Worm (Caenorhabditis elegans) whole organism, L3 larva: Measurements from ENCODE around the gene pks-1.

Experiments used
- R02D3.7 ChIP-seq: fragments of 150-350 bp; optimal IDR thresholded peaks from 2 replicates; lab custom pipeline; 2014; ENCODE audit warnings: missing biosample characterization, missing genetic modification characterization
- ZK546.5 ChIP-seq: sonication (generic microtip); optimal IDR thresholded peaks from 2 replicates; lab custom pipeline; 2017; ENCODE audit warnings: missing biosample characterization, missing genetic modification characterization
- aly-2 ChIP-seq: fragments of 150-350 bp; optimal IDR thresholded peaks from 2 replicates; lab custom pipeline; 2014; ENCODE audit warnings: missing biosample characterization, missing genetic modification characterization
- ceh-82 ChIP-seq: fragments of 150-350 bp; optimal IDR thresholded peaks from 2 replicates; lab custom pipeline; 2014; ENCODE audit warnings: missing biosample characterization, missing genetic modification characterization
- daf-12 ChIP-seq: fragments of 150-350 bp; optimal IDR thresholded peaks from 2 replicates; lab custom pipeline; 2014; ENCODE audit warnings: missing biosample characterization, missing genetic modification reagents, missing genetic modification characterization
- egl-27 ChIP-seq: sonication (generic microtip); optimal IDR thresholded peaks from 4 replicates; lab custom pipeline; 2017; ENCODE audit warnings: missing biosample characterization, missing genetic modification reagents, missing genetic modification characterization
- elt-1 ChIP-seq: fragments of 150-350 bp; optimal IDR thresholded peaks from 2 replicates; lab custom pipeline; 2014; ENCODE audit warnings: missing biosample characterization, missing genetic modification characterization
- elt-2 ChIP-seq: sonication (generic microtip); optimal IDR thresholded peaks from 2 replicates; lab custom pipeline; 2016; ENCODE audit warnings: missing genetic modification reagents, mild to moderate bottlenecking, missing genetic modification characterization, missing compliant biosample characterization
- elt-3 ChIP-seq, 3 experiments: fragments of 150-350 bp in 1 of 3; sonication (generic microtip) in 2 of 3; optimal IDR thresholded peaks; 2 replicates in 2 of 3; 4 replicates in 1 of 3; lab custom pipeline; 2014 to 2017; ENCODE audit warnings: missing biosample characterization in 3 of 3, missing genetic modification characterization in 3 of 3
- fkh-10 ChIP-seq: sonication (generic microtip); optimal IDR thresholded peaks from 2 replicates; lab custom pipeline; 2017; ENCODE audit warnings: missing biosample characterization, missing genetic modification reagents, missing genetic modification characterization
- fkh-2 ChIP-seq: fragments of 150-350 bp; optimal IDR thresholded peaks from 2 replicates; lab custom pipeline; 2014; ENCODE audit warnings: missing biosample characterization, missing genetic modification reagents, missing genetic modification characterization
- fos-1 ChIP-seq: fragments of 150-350 bp; optimal IDR thresholded peaks from 2 replicates; lab custom pipeline; 2014; ENCODE audit warnings: missing biosample characterization, missing genetic modification characterization
- hmg-11 ChIP-seq: sonication (generic microtip); optimal IDR thresholded peaks from 2 replicates; lab custom pipeline; 2016; ENCODE audit warnings: missing genetic modification characterization, missing compliant biosample characterization
- lin-15B ChIP-seq: fragments of 150-350 bp; optimal IDR thresholded peaks from 2 replicates; lab custom pipeline; 2014; ENCODE audit warnings: missing biosample characterization, missing genetic modification characterization
- lin-39 ChIP-seq: fragments of 150-350 bp; optimal IDR thresholded peaks from 2 replicates; lab custom pipeline; 2018; ENCODE audit warnings: missing biosample characterization, missing genetic modification reagents, missing genetic modification characterization
- lsy-12 ChIP-seq: sonication (generic microtip); optimal IDR thresholded peaks from 2 replicates; lab custom pipeline; 2016; ENCODE audit warnings: mild to moderate bottlenecking, missing genetic modification characterization, missing compliant biosample characterization
- mdl-1 ChIP-seq: fragments of 150-350 bp; optimal IDR thresholded peaks from 2 replicates; lab custom pipeline; 2014; ENCODE audit warnings: missing biosample characterization, missing genetic modification characterization
- mml-1 ChIP-seq: fragments of 150-350 bp; sonication (generic microtip); optimal IDR thresholded peaks from 3 replicates; lab custom pipeline; 2014; ENCODE audit warnings: missing biosample characterization, missing genetic modification characterization
- nfya-1 ChIP-seq: sonication (generic microtip); optimal IDR thresholded peaks from 2 replicates; lab custom pipeline; 2017; ENCODE audit warnings: missing genetic modification characterization, mild to moderate bottlenecking, missing compliant biosample characterization, antibody characterized with exemption, moderate library complexity; ENCODE audit not compliant: insufficient read depth
- nhr-11 ChIP-seq: fragments of 150-350 bp; optimal IDR thresholded peaks from 2 replicates; lab custom pipeline; 2014; ENCODE audit warnings: missing biosample characterization, missing genetic modification characterization
- nhr-23 ChIP-seq: fragments of 150-350 bp; optimal IDR thresholded peaks from 2 replicates; lab custom pipeline; 2014; ENCODE audit warnings: missing biosample characterization, missing genetic modification reagents, missing genetic modification characterization
- nhr-237 ChIP-seq: fragments of 150-350 bp; optimal IDR thresholded peaks from 2 replicates; lab custom pipeline; 2014; ENCODE audit warnings: missing biosample characterization, missing genetic modification characterization
- nhr-28 ChIP-seq: fragments of 150-350 bp; optimal IDR thresholded peaks from 2 replicates; lab custom pipeline; 2014; ENCODE audit warnings: missing biosample characterization, missing genetic modification characterization
- nhr-43 ChIP-seq: sonication (generic microtip); optimal IDR thresholded peaks from 2 replicates; lab custom pipeline; 2016; ENCODE audit warnings: mild to moderate bottlenecking, missing genetic modification characterization, missing compliant biosample characterization; ENCODE audit not compliant: poor library complexity, severe bottlenecking
- nhr-67 ChIP-seq: fragments of 150-350 bp; optimal IDR thresholded peaks from 2 replicates; lab custom pipeline; 2014; ENCODE audit warnings: missing biosample characterization, missing genetic modification characterization
- nhr-76 ChIP-seq: fragments of 150-350 bp; sonication (generic microtip); optimal IDR thresholded peaks from 5 replicates; lab custom pipeline; 2014; ENCODE audit warnings: missing biosample characterization, missing genetic modification characterization
- pha-4 ChIP-seq: fragments of 150-350 bp; optimal IDR thresholded peaks from 2 replicates; lab custom pipeline; 2014; ENCODE audit warnings: missing biosample characterization, missing genetic modification reagents, missing genetic modification characterization
- pqm-1 ChIP-seq: fragments of 150-350 bp; optimal IDR thresholded peaks from 2 replicates; lab custom pipeline; 2017; ENCODE audit warnings: missing biosample characterization, missing genetic modification characterization, inconsistent platforms
- sea-2 ChIP-seq: fragments of 150-350 bp; sonication (generic microtip); optimal IDR thresholded peaks from 4 replicates; lab custom pipeline; 2014; ENCODE audit warnings: missing biosample characterization, missing genetic modification reagents, missing genetic modification characterization
- skn-1 ChIP-seq: fragments of 150-350 bp; optimal IDR thresholded peaks from 2 replicates; lab custom pipeline; 2014; ENCODE audit warnings: missing biosample characterization, missing genetic modification characterization
- unc-39 ChIP-seq: sonication (generic microtip); optimal IDR thresholded peaks from 4 replicates; lab custom pipeline; 2017; ENCODE audit warnings: missing biosample characterization, missing genetic modification characterization
- ztf-11 ChIP-seq: fragments of 150-350 bp; optimal IDR thresholded peaks from 2 replicates; lab custom pipeline; 2014; ENCODE audit warnings: missing biosample characterization, missing genetic modification characterization
- ztf-4 ChIP-seq: fragments of 150-350 bp; optimal IDR thresholded peaks from 2 replicates; lab custom pipeline; 2014; ENCODE audit warnings: missing biosample characterization, missing genetic modification characterization

pks-1 gene

ce11 chrX:5373597-5373996 is 40.0 kb upstream of the pks-1 start:
- no peak for TF ChIP-seq sea-2 (GFP tag; lab: Kevin White, UChicago)
- TF ChIP-seq elt-1 (tag; lab: Kevin White, UChicago) = no peak
- no peak for TF ChIP-seq ceh-82
- no peak for TF ChIP-seq fos-1 (tag; lab: Kevin White, UChicago)
- no peak for TF ChIP-seq fkh-10 (GFP tag; lab: Kevin White, UChicago)
- TF ChIP-seq nhr-67 (tag; lab: Kevin White, UChicago) = no peak
- TF ChIP-seq nhr-43 (tag; lab: Kevin White, UChicago) = no peak
- TF ChIP-seq fkh-2 = no peak
- no peak for TF ChIP-seq nfya-1
- no peak for TF ChIP-seq egl-27 (tag; lab: Kevin White, UChicago)

ce11 chrX:5374742-5375141 is 38.9 kb upstream of the pks-1 start, which contains the start of gene sek-4:
TSS of gene sek-4 (plus strand) at chrX:5375059.
- TF ChIP-seq elt-2 (tag; lab: Kevin White, UChicago) = peak; percentile 58
- peak; percentile 50 for TF ChIP-seq pha-4 (tag; lab: Kevin White, UChicago)
- TF ChIP-seq ZK546.5 (tag; lab: Kevin White, UChicago) = no peak
- no peak for TF ChIP-seq daf-12 (tag; lab: Kevin White, UChicago)
- TF ChIP-seq elt-1 (tag; lab: Kevin White, UChicago) = no peak
- TF ChIP-seq pqm-1 (tag; lab: Kevin White, UChicago) = peak; percentile 25
- no peak for TF ChIP-seq sea-2 (GFP tag; lab: Kevin White, UChicago)
- no peak for TF ChIP-seq nhr-28
- TF ChIP-seq mml-1 (tag; lab: Kevin White, UChicago) = no peak
- no peak for TF ChIP-seq ceh-82
- no peak for TF ChIP-seq ztf-4 (tag; lab: Kevin White, UChicago)
- no peak for TF ChIP-seq skn-1
- no peak for TF ChIP-seq lsy-12 (tag; lab: Kevin White, UChicago)
- no peak for TF ChIP-seq nhr-67 (tag; lab: Kevin White, UChicago)

- TF ChIP-seq pha-4 (tag; lab: Kevin White, UChicago) (peak; percentile 39), nfya-1 (no peak)
Observed at ce11 chrX:5377307-5377706, 36.3 kb upstream of the pks-1 start, which contains the start of gene sek-5. TSS of gene sek-5 (plus strand) at chrX:5377607.

DNA sequence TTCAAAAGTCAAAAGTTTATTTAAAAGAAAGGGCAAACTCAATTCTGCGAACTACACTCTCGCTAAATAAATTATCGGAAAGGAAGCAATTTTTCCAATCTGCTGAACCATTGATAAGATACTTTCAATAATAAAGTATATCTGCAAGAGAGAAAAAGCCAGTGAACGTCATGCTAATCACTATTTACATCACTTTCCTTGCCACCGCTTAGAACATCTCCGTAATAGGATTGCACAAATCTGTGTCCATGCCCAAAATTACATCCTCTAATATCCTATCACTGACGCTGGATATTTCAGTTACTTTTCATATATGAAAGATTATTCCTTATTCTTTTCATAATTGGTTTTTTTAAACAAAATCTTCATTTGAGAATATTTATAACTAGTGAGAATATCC is 30.8 kb upstream of the pks-1 start:
- TF ChIP-seq elt-2 (tag; lab: Kevin White, UChicago) (no peak), ZK546.5 (tag; lab: Kevin White, UChicago) (no peak), fkh-10 (GFP tag; lab: Kevin White, UChicago) (no peak), nhr-76 (tag; lab: Kevin White, UChicago) (no peak), nhr-237 (tag; lab: Kevin White, UChicago) (no peak), R02D3.7 (no peak), aly-2 (tag; lab: Kevin White, UChicago) (no peak), lin-15B (tag; lab: Kevin White, UChicago) (no peak), ceh-82 (no peak), skn-1 (no peak), lin-39 (tag; lab: Kevin White, UChicago) (no peak), pha-4 (tag; lab: Kevin White, UChicago) (no peak), mdl-1 (no peak)

- TF ChIP-seq pha-4 (tag; lab: Kevin White, UChicago) (no peak), nhr-237 (tag; lab: Kevin White, UChicago) (no peak), unc-39 (tag; lab: Kevin White, UChicago) (no peak)
Observed at ce11 chrX:5386558-5386957, 27.1 kb upstream of the pks-1 start, which contains the start of gene kcnl-3. TSS of gene kcnl-3 (plus strand) at chrX:5386858.

ce11 chrX:5387629-5388028 is 26.0 kb upstream of the pks-1 start:
- TF ChIP-seq nhr-28 (no peak), hmg-11 (tag; lab: Kevin White, UChicago) (no peak), elt-3 (tag; optimal IDR thresholded peaks at IDR 0.05; lab: Kevin White, UChicago) (no peak), unc-39 (tag; lab: Kevin White, UChicago) (no peak), elt-2 (tag; lab: Kevin White, UChicago) (no peak), sea-2 (GFP tag; lab: Kevin White, UChicago) (no peak), fkh-2 (no peak), ztf-4 (tag; lab: Kevin White, UChicago) (no peak), ZK546.5 (tag; lab: Kevin White, UChicago) (no peak), pqm-1 (tag; lab: Kevin White, UChicago) (no peak), nhr-23 (tag; lab: Kevin White, UChicago) (no peak), ztf-11 (no peak), nhr-11 (tag; lab: Kevin White, UChicago) (no peak), aly-2 (tag; lab: Kevin White, UChicago) (no peak)
